Fruit fly (Drosophila melanogaster): ENCODE results near the gene CG34367.

The CG34367 gene

DNA sequence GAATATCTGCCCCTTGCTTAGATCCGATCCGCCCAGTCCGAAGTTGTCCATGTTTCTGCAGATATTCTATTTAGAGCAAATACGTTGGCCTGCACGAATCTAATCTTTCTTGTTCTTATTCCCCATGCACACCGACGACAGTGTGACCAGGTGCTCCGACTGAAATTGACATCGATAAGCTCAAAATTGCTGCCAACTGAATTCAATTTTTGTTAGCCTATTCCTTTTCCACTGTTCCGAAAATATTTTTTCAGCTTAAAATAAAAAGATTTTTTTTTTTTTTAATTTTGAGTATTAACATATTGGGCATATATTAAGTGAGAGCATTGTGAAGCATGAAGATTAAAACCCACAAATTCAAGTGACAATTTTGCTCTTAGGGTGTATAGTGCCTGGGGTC lies 49.9 kb downstream of the CG34367 start, which contains the start of gene nmd (continued):
- TF ChIP-seq CG3838 (GFP tag; optimal IDR thresholded peaks at IDR 0.05) (no peak), chm (GFP tag; IDR thresholded peaks at IDR 0.05) (no peak), sug (tag; optimal IDR thresholded peaks at IDR 0.05) (peak; percentile 17), CG30403 (GFP tag; optimal IDR thresholded peaks at IDR 0.05) (peak; percentile 21), CG17361 (GFP tag; IDR thresholded peaks at IDR 0.05) (0 out of 3 replicates have a peak, but pooled peaks have one; percentile 24), jing (GFP tag; optimal IDR thresholded peaks at IDR 0.05) (no peak), CG15696 (tag; optimal IDR thresholded peaks at IDR 0.05) (no peak), Jarid2 (GFP tag; optimal IDR thresholded peaks at IDR 0.05) (no peak), gsb (GFP tag; IDR thresholded peaks at IDR 0.05) (no peak), Usf (GFP tag; optimal IDR thresholded peaks at IDR 0.05) (no peak), CG12942 (GFP tag; optimal IDR thresholded peaks at IDR 0.05) (no peak), Nf-YB (GFP tag; optimal IDR thresholded peaks at IDR 0.05) (no peak), Mrtf (GFP tag; IDR thresholded peaks at IDR 0.05) (no peak), CG11093 (GFP tag; IDR thresholded peaks at IDR 0.05) (no peak), disco-r (GFP tag; optimal IDR thresholded peaks at IDR 0.05) (no peak), CG16815 (GFP tag; optimal IDR thresholded peaks at IDR 0.05) (no peak), CG5953 (GFP tag; IDR thresholded peaks at IDR 0.05) (no peak), H15 (GFP tag; IDR thresholded peaks at IDR 0.05) (no peak), slp2 (GFP tag; optimal IDR thresholded peaks at IDR 0.05) (no peak), CG10267 (tag; optimal IDR thresholded peaks at IDR 0.05) (peak; percentile 14), Taf1 (GFP tag; IDR thresholded peaks at IDR 0.05) (no peak), CrebB (tag; optimal IDR thresholded peaks at IDR 0.05) (no peak), HmgZ (tag; optimal IDR thresholded peaks at IDR 0.05) (peak; percentile 19), Poxn (GFP tag; IDR thresholded peaks at IDR 0.05) (no peak), CG3407 (GFP tag; optimal IDR thresholded peaks at IDR 0.05) (no peak), Optix (GFP tag; IDR thresholded peaks at IDR 0.05) (no peak), Drgx (GFP tag; IDR thresholded peaks at IDR 0.05) (no peak), H2.0 (GFP tag; IDR thresholded peaks at IDR 0.05) (no peak), CG12155 (GFP tag; optimal IDR thresholded peaks at IDR 0.05) (no peak), CG31388 (GFP tag; optimal IDR thresholded peaks at IDR 0.05) (no peak), Dip2 (GFP tag; IDR thresholded peaks at IDR 0.05) (no peak), CG34224 (GFP tag; IDR thresholded peaks at IDR 0.05; ENCODE audit: partially characterized antibody) (no peak), slou (GFP tag; optimal IDR thresholded peaks at IDR 0.05) (no peak), Hr39 (optimal IDR thresholded peaks at IDR 0.05) (no peak), CG1647 (GFP tag; optimal IDR thresholded peaks at IDR 0.05) (no peak), CG12391 (tag; optimal IDR thresholded peaks at IDR 0.05) (peak; percentile 46), CG32772 (GFP tag; IDR thresholded peaks at IDR 0.05) (no peak), CG12744 (GFP tag; optimal IDR thresholded peaks at IDR 0.05) (no peak), Awh (GFP tag; IDR thresholded peaks at IDR 0.05) (0 out of 2 replicates have a peak, but pooled peaks have one; percentile 28), Dp (GFP tag; optimal IDR thresholded peaks at IDR 0.05) (peak; percentile 29), pho (GFP tag; optimal IDR thresholded peaks at IDR 0.05) (peak; percentile 5), CG6689 (GFP tag; IDR thresholded peaks at IDR 0.05) (no peak), onecut (GFP tag; IDR thresholded peaks at IDR 0.05) (peak; percentile 32; the same call in 1 of the 2 replicates), trem (tag; optimal IDR thresholded peaks at IDR 0.05) (peak; percentile 98), CG10959 (GFP tag; IDR thresholded peaks at IDR 0.05) (no peak), sob (GFP tag; IDR thresholded peaks at IDR 0.05) (no peak), BEAF-32 (GFP tag; optimal IDR thresholded peaks at IDR 0.05) (peak; percentile 41), CG4617 (GFP tag; optimal IDR thresholded peaks at IDR 0.05; ENCODE audit: borderline replicate concordance) (peak; percentile 70), h (optimal IDR thresholded peaks at IDR 0.05) (no peak), CG33557 (GFP tag; optimal IDR thresholded peaks at IDR 0.05) (no peak), CG2875 (GFP tag; optimal IDR thresholded peaks at IDR 0.05) (no peak), CG14050 (GFP tag; IDR thresholded peaks at IDR 0.05) (no peak), CG13424 (tag; optimal IDR thresholded peaks at IDR 0.05) (no peak)

Data from whole organism, embryonic.